Worm (Caenorhabditis elegans) whole organism, L4 larva: ENCODE results near the gene srx-7.

Experiments used
- F26F4.8 ChIP-seq: fragments of 200-800 bp; sonication (Bioruptor generic); conservative IDR thresholded peaks from 2 replicates; pipeline ENCODE4 v1.3.6; 2022; ENCODE audit warnings: missing genetic modification characterization, missing compliant biosample characterization
- F37D6.2 ChIP-seq: sonication (generic microtip); optimal IDR thresholded peaks from 2 replicates; lab custom pipeline; 2016; ENCODE audit warnings: mild to moderate bottlenecking, missing genetic modification characterization, missing compliant biosample characterization
- F49E8.2 ChIP-seq: sonication (generic microtip); optimal IDR thresholded peaks from 2 replicates; lab custom pipeline; 2016; ENCODE audit warnings: missing compliant biosample characterization, mild to moderate bottlenecking, missing genetic modification characterization, borderline replicate concordance
- R02D3.7 ChIP-seq: fragments of 150-350 bp; sonication (generic microtip); optimal IDR thresholded peaks from 3 replicates; lab custom pipeline; 2014; ENCODE audit warnings: missing biosample characterization, missing genetic modification characterization
- T20F7.1 ChIP-seq: fragments of 200-800 bp; sonication (Bioruptor generic); optimal IDR thresholded peaks from 2 replicates; lab custom pipeline; 2018; ENCODE audit warnings: mild to moderate bottlenecking, missing genetic modification characterization, missing compliant biosample characterization
- Y105C5A.15 ChIP-seq: fragments of 200-800 bp; sonication (Bioruptor generic); IDR thresholded peaks from 2 replicates; pipeline ENCODE4 v1.3.6; 2022; ENCODE audit warnings: missing genetic modification characterization, missing compliant biosample characterization
- Y48G9A.11 ChIP-seq: fragments of 200-800 bp; sonication (Bioruptor generic); IDR thresholded peaks from 2 replicates; pipeline ENCODE4 v1.3.6; 2022; ENCODE audit warnings: missing genetic modification reagents, missing genetic modification characterization, missing compliant biosample characterization
- Y5F2A.4 ChIP-seq: fragments of 200-800 bp; sonication (Bioruptor generic); optimal IDR thresholded peaks from 2 replicates; lab custom pipeline; 2018; ENCODE audit warnings: mild to moderate bottlenecking, missing genetic modification characterization, missing compliant biosample characterization
- ZK337.2 ChIP-seq: fragments of 200-800 bp; sonication (Bioruptor generic); IDR thresholded peaks from 2 replicates; pipeline ENCODE4 v1.3.6; 2022; ENCODE audit warnings: missing genetic modification reagents, missing genetic modification characterization, missing compliant biosample characterization
- arid-1 ChIP-seq: fragments of 200-800 bp; sonication (Bioruptor generic); conservative IDR thresholded peaks from 2 replicates; pipeline ENCODE4 v1.3.6; 2022; ENCODE audit warnings: missing genetic modification reagents, missing genetic modification characterization, missing compliant biosample characterization
- ceh-20 ChIP-seq: fragments of 200-800 bp; sonication (Bioruptor generic); IDR thresholded peaks from 2 replicates; pipeline ENCODE4 v1.3.6; 2022; ENCODE audit warnings: missing genetic modification reagents, missing genetic modification characterization, missing compliant biosample characterization
- cey-2 ChIP-seq: sonication (generic microtip); optimal IDR thresholded peaks from 3 replicates; lab custom pipeline; 2017; ENCODE audit warnings: missing genetic modification characterization, mild to moderate bottlenecking, missing compliant biosample characterization, antibody characterized with exemption, borderline replicate concordance; ENCODE audit not compliant: insufficient read depth
- daf-16 ChIP-seq, 3 experiments: sonication (generic microtip); optimal IDR thresholded peaks; 2 replicates each; lab custom pipeline; 2016 to 2017; ENCODE audit warnings: missing genetic modification characterization in 3 of 3, missing genetic modification reagents in 3 of 3, mild to moderate bottlenecking in 2 of 3, missing compliant biosample characterization in 2 of 3, missing biosample characterization in 1 of 3, moderate library complexity in 1 of 3
- daf-19 ChIP-seq: fragments of 200-800 bp; sonication (Bioruptor generic); conservative IDR thresholded peaks from 2 replicates; pipeline ENCODE4 v1.3.6; 2022; ENCODE audit warnings: missing genetic modification characterization, missing compliant biosample characterization
- dmd-8 ChIP-seq: fragments of 200-800 bp; sonication (Bioruptor generic); IDR thresholded peaks from 2 replicates; pipeline ENCODE4 v1.3.6; 2022; ENCODE audit warnings: missing genetic modification characterization, missing compliant biosample characterization
- dmd-9 ChIP-seq: fragments of 200-800 bp; sonication (Bioruptor generic); IDR thresholded peaks from 2 replicates; pipeline ENCODE4 v1.3.6; 2022; ENCODE audit warnings: missing genetic modification reagents, missing genetic modification characterization, missing compliant biosample characterization
- dpl-1 ChIP-seq: fragments of 150-350 bp; optimal IDR thresholded peaks from 2 replicates; lab custom pipeline; 2014; ENCODE audit warnings: missing biosample characterization, missing genetic modification reagents, missing genetic modification characterization
- egl-43 ChIP-seq: fragments of 200-800 bp; sonication (Bioruptor generic); IDR thresholded peaks from 2 replicates; pipeline ENCODE4 v1.3.6; 2022; ENCODE audit warnings: missing genetic modification reagents, missing genetic modification characterization, missing compliant biosample characterization
- fkh-10 ChIP-seq: fragments of 150-350 bp; optimal IDR thresholded peaks from 2 replicates; lab custom pipeline; 2014; ENCODE audit warnings: missing biosample characterization, missing genetic modification reagents, missing genetic modification characterization
- fos-1 ChIP-seq: fragments of 150-350 bp; optimal IDR thresholded peaks from 2 replicates; lab custom pipeline; 2014; ENCODE audit warnings: missing biosample characterization, missing genetic modification characterization
- hlh-11 ChIP-seq: fragments of 200-800 bp; sonication (Bioruptor generic); optimal IDR thresholded peaks from 2 replicates; lab custom pipeline; 2018; ENCODE audit warnings: mild to moderate bottlenecking, missing genetic modification characterization, missing compliant biosample characterization
- jun-1 ChIP-seq: fragments of 150-350 bp; optimal IDR thresholded peaks from 2 replicates; lab custom pipeline; 2014; ENCODE audit warnings: missing biosample characterization, missing genetic modification reagents, missing genetic modification characterization
- lim-7 ChIP-seq: fragments of 200-800 bp; sonication (Bioruptor generic); IDR thresholded peaks from 2 replicates; pipeline ENCODE4 v1.3.6; 2022; ENCODE audit warnings: missing genetic modification characterization, missing compliant biosample characterization
- lin-39 ChIP-seq: fragments of 150-350 bp; optimal IDR thresholded peaks from 2 replicates; lab custom pipeline; 2014; ENCODE audit warnings: missing biosample characterization, missing genetic modification reagents, missing genetic modification characterization
- lsy-2 ChIP-seq, 2 experiments: fragments of 150-350 bp in 1 of 2; sonication (generic microtip) in 1 of 2; optimal IDR thresholded peaks; 2 replicates each; lab custom pipeline; 2014 to 2017; ENCODE audit warnings: missing biosample characterization in 2 of 2, missing genetic modification characterization in 2 of 2
- madf-5 ChIP-seq, 2 experiments: fragments of 200-800 bp; sonication (Bioruptor generic); IDR thresholded peaks; 2 replicates each; pipeline ENCODE4 v1.3.6; 2022; ENCODE audit warnings: missing compliant biosample characterization in 2 of 2, missing genetic modification characterization in 2 of 2
- mdt-29 ChIP-seq: fragments of 200-800 bp; sonication (Bioruptor generic); IDR thresholded peaks from 2 replicates; pipeline ENCODE4 v1.3.6; 2022; ENCODE audit warnings: missing genetic modification reagents, missing genetic modification characterization, missing compliant biosample characterization
- nhr-42 ChIP-seq: fragments of 200-800 bp; sonication (Bioruptor generic); IDR thresholded peaks from 2 replicates; pipeline ENCODE4 v1.3.6; 2022; ENCODE audit warnings: missing genetic modification characterization, missing compliant biosample characterization
- nhr-48 ChIP-seq: sonication (generic microtip); optimal IDR thresholded peaks from 2 replicates; lab custom pipeline; 2016; ENCODE audit warnings: mild to moderate bottlenecking, missing genetic modification characterization, missing compliant biosample characterization
- nhr-6 ChIP-seq: fragments of 150-350 bp; optimal IDR thresholded peaks from 2 replicates; lab custom pipeline; 2014; ENCODE audit warnings: missing biosample characterization, missing genetic modification characterization
- nhr-76 ChIP-seq: fragments of 150-350 bp; optimal IDR thresholded peaks from 2 replicates; lab custom pipeline; 2014; ENCODE audit warnings: missing biosample characterization, missing genetic modification characterization
- php-3 ChIP-seq: fragments of 200-800 bp; sonication (Bioruptor generic); IDR thresholded peaks from 2 replicates; pipeline ENCODE4 v1.3.6; 2022; ENCODE audit warnings: missing genetic modification reagents, missing genetic modification characterization, missing compliant biosample characterization
- rbr-2 ChIP-seq: sonication (generic microtip); optimal IDR thresholded peaks from 2 replicates; lab custom pipeline; 2016; ENCODE audit warnings: missing genotype, missing genetic modification characterization, missing compliant biosample characterization
- saeg-2 ChIP-seq: fragments of 200-800 bp; sonication (Bioruptor generic); IDR thresholded peaks from 2 replicates; pipeline ENCODE4 v1.3.6; 2022; ENCODE audit warnings: missing genetic modification reagents, missing genetic modification characterization, missing compliant biosample characterization
- set-16 ChIP-seq: fragments of 200-800 bp; sonication (Bioruptor generic); IDR thresholded peaks from 2 replicates; pipeline ENCODE4 v1.3.6; 2022; ENCODE audit warnings: missing genetic modification reagents, missing genetic modification characterization, missing compliant biosample characterization
- snpc-4 ChIP-seq: fragments of 150-350 bp; optimal IDR thresholded peaks from 2 replicates; lab custom pipeline; 2014; ENCODE audit warnings: missing biosample characterization, missing genetic modification characterization
- spr-3 ChIP-seq: fragments of 200-800 bp; sonication (Bioruptor generic); optimal IDR thresholded peaks from 2 replicates; lab custom pipeline; 2018; ENCODE audit warnings: mild to moderate bottlenecking, missing genetic modification characterization, missing compliant biosample characterization
- unc-130 ChIP-seq: sonication (generic microtip); optimal IDR thresholded peaks from 2 replicates; lab custom pipeline; 2016; ENCODE audit warnings: missing genetic modification reagents, missing genetic modification characterization, missing compliant biosample characterization
- unc-39 ChIP-seq: sonication (generic microtip); optimal IDR thresholded peaks from 2 replicates; lab custom pipeline; 2017; ENCODE audit warnings: missing biosample characterization, missing genetic modification characterization
- vab-7 ChIP-seq: fragments of 200-800 bp; sonication (Bioruptor generic); IDR thresholded peaks from 2 replicates; pipeline ENCODE4 v1.3.6; 2022; ENCODE audit warnings: missing genetic modification reagents, missing genetic modification characterization, missing compliant biosample characterization

srx-7 gene

ce11 chrV:556055-556454, 3.9 kb upstream of the srx-7 start, which contains the start of gene srx-8:
TSS of gene srx-8 (minus strand) at chrV:556155.
- TF ChIP-seq unc-39, result no peak
- no peak for TF ChIP-seq ceh-20
- TF ChIP-seq arid-1 (GFP tag; lab: Robert Waterston, UW), result no peak
- TF ChIP-seq F37D6.2 (tag; lab: Kevin White, UChicago), result no peak
- TF ChIP-seq fkh-10 (GFP tag; lab: Kevin White, UChicago), result no peak
- TF ChIP-seq daf-16 (GFP tag; optimal IDR thresholded peaks at IDR 0.05; lab: Kevin White, UChicago), result no peak
- TF ChIP-seq daf-16 (tag; optimal IDR thresholded peaks at IDR 0.05; lab: Kevin White, UChicago), result no peak
- no peak for TF ChIP-seq dmd-8
- no peak for TF ChIP-seq nhr-48 (tag; lab: Kevin White, UChicago)
- TF ChIP-seq unc-130 (GFP tag; lab: Kevin White, UChicago), result no peak
- TF ChIP-seq php-3 (GFP tag; lab: Robert Waterston, UW), result no peak
- TF ChIP-seq dpl-1 (GFP tag; lab: Kevin White, UChicago), result no peak
- no peak for TF ChIP-seq Y5F2A.4
- no peak for TF ChIP-seq egl-43 (GFP tag; lab: Robert Waterston, UW)
- no peak for TF ChIP-seq jun-1 (tag; lab: Kevin White, UChicago)
- TF ChIP-seq daf-19 (GFP tag; lab: Robert Waterston, UW), result no peak
- TF ChIP-seq nhr-42 (GFP tag; lab: Robert Waterston, UW), result no peak
- no peak for TF ChIP-seq dmd-9
- TF ChIP-seq lin-39 (tag; lab: Kevin White, UChicago), result no peak
- TF ChIP-seq Y105C5A.15, result no peak
- no peak for TF ChIP-seq fos-1 (tag; lab: Kevin White, UChicago)

ce11 chrV:562834-563233, 2.8 kb downstream of the srx-7 start, which contains the start of gene C14C6.2:
TSS of gene C14C6.2 (plus strand) at chrV:563134.
- TF ChIP-seq Y48G9A.11 (GFP tag; lab: Robert Waterston, UW) (no peak), nhr-76 (no peak), snpc-4 (tag; lab: Kevin White, UChicago) (no peak), cey-2 (tag; lab: Kevin White, UChicago) (no peak), F26F4.8 (GFP tag; lab: Robert Waterston, UW) (no peak), lim-7 (GFP tag; lab: Robert Waterston, UW) (no peak), Y5F2A.4 (no peak), rbr-2 (no peak)

ce11 chrV:565984-566383, 6.0 kb downstream of the srx-7 start, which contains the start of gene sri-73:
TSS of gene sri-73 (minus strand) at chrV:566084.
- no peak for TF ChIP-seq rbr-2
- no peak for TF ChIP-seq F49E8.2
- no peak for TF ChIP-seq R02D3.7 (tag; lab: Kevin White, UChicago)
- TF ChIP-seq madf-5 (GFP tag; IDR thresholded peaks at IDR 0.05; lab: Robert Waterston, UW), result no peak
- no peak for TF ChIP-seq saeg-2 (GFP tag; lab: Robert Waterston, UW)
- TF ChIP-seq nhr-6, result no peak
- no peak for TF ChIP-seq set-16 (GFP tag; lab: Robert Waterston, UW)
- no peak for TF ChIP-seq fkh-10 (GFP tag; lab: Kevin White, UChicago)
- no peak for TF ChIP-seq hlh-11 (tag; lab: Kevin White, UChicago)
- TF ChIP-seq cey-2 (tag; lab: Kevin White, UChicago), result no peak
- no peak for TF ChIP-seq mdt-29 (GFP tag; lab: Robert Waterston, UW)
- TF ChIP-seq spr-3, result no peak
- no peak for TF ChIP-seq T20F7.1 (GFP tag; lab: Kevin White, UChicago)
- no peak for TF ChIP-seq dmd-9
- TF ChIP-seq lsy-2 (tag; optimal IDR thresholded peaks at IDR 0.05; lab: Kevin White, UChicago), result no peak
- TF ChIP-seq ZK337.2 (GFP tag; lab: Robert Waterston, UW), result no peak
- no peak for TF ChIP-seq vab-7 (GFP tag; lab: Robert Waterston, UW)
